Worm (Caenorhabditis elegans): ENCODE data around the gene agt-2.

The agt-2 gene

DNA sequence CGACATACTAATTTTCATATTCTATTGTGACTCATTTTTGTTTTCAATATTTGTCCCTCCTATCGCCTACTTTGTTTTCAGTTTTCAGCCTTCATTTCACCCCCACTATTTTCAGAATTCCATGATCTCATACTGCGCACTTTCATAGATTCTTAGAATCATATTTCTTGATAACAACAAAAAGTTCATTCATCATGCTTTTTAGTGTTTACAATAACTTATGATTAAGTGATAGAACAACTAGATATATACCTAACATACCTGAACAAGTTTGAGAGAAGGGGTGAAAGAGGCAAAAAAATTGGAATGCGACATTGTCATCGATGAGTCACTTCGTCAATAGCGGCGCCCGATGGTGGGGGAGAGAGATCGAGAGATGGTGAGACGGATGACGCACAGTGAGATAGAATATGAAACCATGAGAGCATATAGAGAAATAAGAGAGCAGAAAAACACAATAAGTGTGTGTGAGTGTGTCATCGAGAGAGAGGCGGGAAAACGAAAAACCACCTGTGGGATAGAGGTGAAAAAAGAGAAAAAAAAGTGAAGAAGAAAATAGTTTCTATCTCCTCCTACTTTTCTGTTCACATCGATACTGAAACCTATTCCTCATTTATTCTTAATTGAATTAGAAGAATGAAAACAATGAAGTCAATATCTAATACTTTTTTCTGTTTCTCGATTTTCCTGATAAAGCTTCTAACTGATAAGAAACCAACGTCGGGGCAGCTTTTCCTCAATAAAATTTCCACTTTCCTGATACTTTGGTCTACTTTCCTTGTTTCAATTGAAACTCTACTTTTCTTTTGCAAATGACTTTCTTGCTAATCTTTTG is 36.8 kb downstream of the agt-2 start (continued):
- TF ChIP-seq efl-1 (GFP tag; optimal IDR thresholded peaks at IDR 0.05): peak; percentile 22
- peak; percentile 90 for TF ChIP-seq zfh-2 (GFP tag; conservative IDR thresholded peaks at IDR 0.05)
- 0 out of 2 replicates have a peak, but pooled peaks have one; percentile 13 for TF ChIP-seq ceh-100 (GFP tag; IDR thresholded peaks at IDR 0.05)
- TF ChIP-seq tbp1 (GFP tag; optimal IDR thresholded peaks at IDR 0.05): peak; percentile 21
- peak; percentile 5 for TF ChIP-seq die-1 (tag; optimal IDR thresholded peaks at IDR 0.05)
- no peak for TF ChIP-seq madf-8 (GFP tag; conservative IDR thresholded peaks at IDR 0.05)
- TF ChIP-seq attf-5 (GFP tag; optimal IDR thresholded peaks at IDR 0.05): peak; percentile 12
- TF ChIP-seq lin-35 (GFP tag; optimal IDR thresholded peaks at IDR 0.05): peak in 1 of 3 experiments; percentile 40
- peak; percentile 45 for TF ChIP-seq ZK185.1 (tag; optimal IDR thresholded peaks at IDR 0.05; ENCODE audit: poor library complexity, severe bottlenecking)
- no peak for TF ChIP-seq nhr-179 (tag; optimal IDR thresholded peaks at IDR 0.05)
- 0 out of 2 replicates have a peak, but pooled peaks have one; percentile 43 for TF ChIP-seq ceh-40 (GFP tag; IDR thresholded peaks at IDR 0.05)
- peak; percentile 81 for TF ChIP-seq hmg-1.2 (GFP tag; IDR thresholded peaks at IDR 0.05)
- TF ChIP-seq lin-40 (tag; optimal IDR thresholded peaks at IDR 0.05): peak; percentile 67
- no peak for TF ChIP-seq snpc-4 (GFP tag; optimal IDR thresholded peaks at IDR 0.05)
- peak in 2 of 4 experiments; percentile 3 to 34 for TF ChIP-seq snpc-4 (tag; optimal IDR thresholded peaks at IDR 0.05)
- TF ChIP-seq lsy-27 (tag; optimal IDR thresholded peaks at IDR 0.05; ENCODE audit: borderline replicate concordance, insufficient read depth): no peak
- peak; percentile 32 for TF ChIP-seq nhr-80 (tag; optimal IDR thresholded peaks at IDR 0.05)

DNA sequence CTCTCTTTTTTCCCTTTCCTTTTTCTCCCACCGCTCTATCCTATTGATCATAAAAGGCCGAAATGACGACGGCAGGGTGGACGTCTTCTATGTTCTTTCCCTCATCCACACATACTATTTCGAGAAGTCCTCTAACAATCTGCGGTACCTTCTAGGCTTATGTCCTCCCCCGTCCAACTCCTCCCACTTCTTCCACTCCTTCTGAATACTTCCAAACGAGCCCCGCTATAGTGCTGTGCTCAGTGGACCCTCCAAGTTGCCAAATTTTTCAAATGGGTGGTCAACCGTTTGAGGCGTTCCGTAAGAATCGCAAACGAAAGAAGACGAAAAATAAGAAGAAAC is 37.6 kb downstream of the agt-2 start:
- TF ChIP-seq xnd-1 (tag; optimal IDR thresholded peaks at IDR 0.05) (no peak), T07F8.4 (tag; optimal IDR thresholded peaks at IDR 0.05) (no peak), egl-18 (GFP tag; IDR thresholded peaks at IDR 0.05) (peak; percentile 35; the same call in 1 of the 2 replicates), unc-130 (GFP tag; optimal IDR thresholded peaks at IDR 0.05) (no peak), rcor-1 (GFP tag; IDR thresholded peaks at IDR 0.05) (peak; percentile 32; the same call in 1 of the 2 replicates), K12H6.12 (tag; optimal IDR thresholded peaks at IDR 0.05) (peak; percentile 0), ztf-18 (tag; optimal IDR thresholded peaks at IDR 0.05) (no peak), pbrm-1 (GFP tag; IDR thresholded peaks at IDR 0.05) (0 out of 2 replicates have a peak, but pooled peaks have one; percentile 42), zfh-2 (GFP tag; conservative IDR thresholded peaks at IDR 0.05) (0 out of 2 replicates have a peak, but pooled peaks have one; percentile 29), attf-3 (GFP tag; conservative IDR thresholded peaks at IDR 0.05) (no peak), fkh-3 (tag; optimal IDR thresholded peaks at IDR 0.05) (no peak), nfyb-1 (GFP tag; IDR thresholded peaks at IDR 0.05) (0 out of 2 replicates have a peak, but pooled peaks have one; percentile 55), let-607 (tag; optimal IDR thresholded peaks at IDR 0.05) (peak in 1 of 2 experiments; percentile 17), F52B5.7 (tag; optimal IDR thresholded peaks at IDR 0.05) (peak; percentile 38), zim-3 (tag; optimal IDR thresholded peaks at IDR 0.05) (peak; percentile 68), chd-7 (tag; optimal IDR thresholded peaks at IDR 0.05) (peak; percentile 24), ceh-100 (GFP tag; IDR thresholded peaks at IDR 0.05) (0 out of 2 replicates have a peak, but pooled peaks have one; percentile 15), madf-6 (GFP tag; IDR thresholded peaks at IDR 0.05) (0 out of 2 replicates have a peak, but pooled peaks have one; percentile 27), cebp-1 (GFP tag; IDR thresholded peaks at IDR 0.05) (no peak), cebp-1 (tag; optimal IDR thresholded peaks at IDR 0.05) (peak; percentile 36), dox-1 (GFP tag; IDR thresholded peaks at IDR 0.05) (peak; percentile 29; the same call in 1 of the 2 replicates), mxl-1 (tag; optimal IDR thresholded peaks at IDR 0.05) (no peak), Y56A3A.18 (GFP tag; IDR thresholded peaks at IDR 0.05) (no peak; the same call in 1 of the 2 replicates), lag-1 (GFP tag; IDR thresholded peaks at IDR 0.05) (no peak), madf-3 (GFP tag; IDR thresholded peaks at IDR 0.05) (no peak)

Data from whole organism, young adult.